Fruit fly (Drosophila melanogaster): Measurements from ENCODE around the gene CG11353.

The CG11353 gene

DNA sequence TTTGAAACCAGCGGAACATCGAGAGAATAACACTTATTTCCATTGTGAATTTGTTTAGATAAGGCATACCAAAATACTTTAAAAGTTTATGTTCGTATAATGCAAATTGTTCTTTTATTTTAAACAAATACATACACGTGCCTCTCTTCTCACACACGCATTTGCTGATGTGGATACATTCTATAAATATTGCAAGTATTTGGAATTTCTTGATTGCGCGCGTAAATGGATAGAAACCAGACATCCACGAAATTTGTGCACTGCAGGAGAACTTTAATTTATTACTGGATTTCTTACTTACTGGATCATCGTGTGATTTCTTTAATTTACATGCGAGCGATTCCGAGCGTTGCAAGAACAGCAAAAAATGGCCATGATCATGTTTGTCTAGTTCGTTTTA lies 11.7 kb downstream of the CG11353 start:
- TF ChIP-seq psq (optimal IDR thresholded peaks at IDR 0.05) (no peak), insv (optimal IDR thresholded peaks at IDR 0.05) (no peak), ttk (optimal IDR thresholded peaks at IDR 0.05) (no peak), h (optimal IDR thresholded peaks at IDR 0.05) (no peak), Myc (optimal IDR thresholded peaks at IDR 0.05) (no peak), Sin3A (optimal IDR thresholded peaks at IDR 0.05) (no peak)

dm6 chr3L:4545138-4545537 lies 12.2 kb downstream of the CG11353 start:
- TF ChIP-seq insv (optimal IDR thresholded peaks at IDR 0.05) (no peak), psq (optimal IDR thresholded peaks at IDR 0.05) (no peak), ttk (optimal IDR thresholded peaks at IDR 0.05) (no peak), Sin3A (optimal IDR thresholded peaks at IDR 0.05) (no peak), Myc (optimal IDR thresholded peaks at IDR 0.05) (no peak), h (optimal IDR thresholded peaks at IDR 0.05) (no peak)

- TF ChIP-seq ttk (optimal IDR thresholded peaks at IDR 0.05), result no peak
- TF ChIP-seq psq (optimal IDR thresholded peaks at IDR 0.05), result no peak
Measured at dm6 chr3L:4545731-4546130, 12.8 kb downstream of the CG11353 start.

DNA sequence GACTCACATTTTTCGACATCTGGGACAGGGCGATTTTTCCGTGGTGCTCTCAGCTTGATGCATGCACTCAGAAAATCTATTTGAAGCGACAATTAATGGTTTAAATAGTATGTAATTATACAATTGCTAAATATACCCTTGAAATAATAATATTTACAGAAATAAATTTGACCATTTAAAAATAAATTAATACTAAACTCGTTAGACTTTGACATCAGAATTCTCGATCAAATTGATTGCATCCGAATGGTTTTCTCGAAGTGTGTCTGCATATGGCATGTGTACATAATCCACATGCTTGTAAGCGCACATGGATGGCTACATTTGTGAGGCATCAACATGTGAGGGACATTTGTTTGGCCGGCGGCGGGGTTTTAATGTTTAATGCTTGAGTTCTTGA lies 13.7 kb downstream of the CG11353 start:
- TF ChIP-seq Sin3A (optimal IDR thresholded peaks at IDR 0.05) (no peak), insv (optimal IDR thresholded peaks at IDR 0.05) (no peak)

DNA sequence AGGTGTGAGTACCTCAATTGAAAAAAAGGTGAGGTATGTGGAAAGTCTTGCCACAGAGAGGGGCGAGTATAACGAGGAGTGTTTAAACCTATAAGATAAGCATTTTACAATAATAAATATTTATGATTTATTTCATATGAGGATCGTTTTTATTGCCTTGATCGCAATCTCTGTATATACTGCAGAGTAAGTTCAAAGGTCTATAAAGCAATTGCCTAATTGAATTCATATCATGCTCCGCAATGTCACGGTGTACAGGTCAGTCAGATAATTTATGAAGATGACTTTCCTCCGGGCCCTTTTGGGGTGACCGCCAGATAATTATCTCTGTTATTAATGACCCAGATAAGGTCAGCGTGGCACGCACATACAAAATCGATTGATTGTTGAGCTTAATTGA lies 15.4 kb downstream of the CG11353 start:
- TF ChIP-seq psq (optimal IDR thresholded peaks at IDR 0.05), result no peak
- TF ChIP-seq Myc (optimal IDR thresholded peaks at IDR 0.05), result no peak
- no peak for TF ChIP-seq h (optimal IDR thresholded peaks at IDR 0.05)
- no peak for TF ChIP-seq ttk (optimal IDR thresholded peaks at IDR 0.05)
- no peak for TF ChIP-seq Sin3A (optimal IDR thresholded peaks at IDR 0.05)
- TF ChIP-seq insv (optimal IDR thresholded peaks at IDR 0.05), result no peak

- TF ChIP-seq h (optimal IDR thresholded peaks at IDR 0.05) (no peak), Myc (optimal IDR thresholded peaks at IDR 0.05) (no peak), psq (optimal IDR thresholded peaks at IDR 0.05) (no peak), ttk (optimal IDR thresholded peaks at IDR 0.05) (no peak), Sin3A (optimal IDR thresholded peaks at IDR 0.05) (no peak), insv (optimal IDR thresholded peaks at IDR 0.05) (no peak)
Measured at dm6 chr3L:4549341-4549740, 16.4 kb downstream of the CG11353 start.

DNA sequence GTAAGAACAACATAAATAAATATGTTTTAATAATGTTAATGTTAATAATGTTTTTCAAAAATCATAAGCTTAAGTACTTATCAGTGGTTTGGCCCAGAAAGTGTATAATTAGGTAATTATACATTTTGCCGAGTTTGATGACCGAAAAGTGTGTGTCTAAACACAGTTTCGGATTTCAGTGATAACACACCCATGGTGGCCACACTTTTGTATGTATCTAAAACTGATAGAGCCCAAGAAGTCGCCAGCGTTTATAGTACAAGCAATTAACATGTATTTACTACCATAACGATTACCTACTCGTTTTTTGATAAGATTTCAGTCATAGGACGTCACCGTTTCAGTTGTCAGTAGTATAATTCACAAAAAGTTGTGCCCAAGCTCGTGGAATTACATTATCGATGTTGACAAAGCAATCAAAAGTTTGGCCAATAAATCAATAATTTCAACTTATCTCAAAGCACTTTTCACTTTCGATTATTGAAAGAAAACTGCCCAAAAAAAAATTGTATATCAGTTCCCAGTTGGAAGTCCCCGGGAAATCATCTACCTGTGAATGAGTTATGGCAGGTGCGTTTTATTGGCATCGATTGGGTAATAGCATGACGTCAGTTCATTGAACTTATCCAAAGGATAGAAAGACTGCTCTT lies 17.3 kb downstream of the CG11353 start:
- no peak for TF ChIP-seq h (optimal IDR thresholded peaks at IDR 0.05)

DNA sequence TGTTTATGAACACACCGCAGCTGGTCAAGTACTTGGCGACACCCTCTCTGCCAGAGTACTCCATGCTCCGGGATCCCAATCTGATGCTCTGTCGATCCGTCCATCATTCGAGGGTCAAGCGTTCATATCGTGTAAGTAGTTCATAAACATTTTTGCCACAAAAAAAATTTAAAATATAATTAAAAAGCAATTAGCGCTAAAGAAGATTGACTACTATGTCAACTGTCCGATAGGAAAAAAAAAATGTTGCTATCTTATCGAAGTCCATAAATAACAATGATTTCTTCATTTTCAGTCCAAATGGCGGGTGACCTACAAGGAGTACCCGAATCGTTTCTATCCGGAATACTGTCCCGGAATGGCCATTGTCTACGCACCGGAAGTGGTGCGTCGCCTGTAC lies 18.8 kb downstream of the CG11353 start:
- TF ChIP-seq Myc (optimal IDR thresholded peaks at IDR 0.05), result no peak
- no peak for TF ChIP-seq Sin3A (optimal IDR thresholded peaks at IDR 0.05)

DNA sequence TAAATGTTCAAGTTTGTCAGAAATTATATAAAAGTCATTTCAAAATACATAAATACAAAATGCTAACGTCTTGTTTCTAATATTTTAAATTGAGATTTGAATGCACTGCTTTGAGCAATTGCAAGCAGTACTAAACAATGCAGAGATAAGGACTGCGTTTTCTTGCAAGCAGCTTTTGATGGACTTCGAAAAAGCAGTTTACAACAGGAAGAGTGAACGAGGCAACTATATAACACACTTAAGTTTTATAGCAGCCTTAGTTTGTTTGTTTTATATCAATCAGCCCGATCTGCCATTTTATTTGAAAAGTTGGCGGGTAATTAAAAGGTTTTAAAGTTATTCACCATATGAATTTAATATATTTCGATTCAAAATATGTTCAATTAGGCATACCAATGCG lies 20.4 kb downstream of the CG11353 start:
- TF ChIP-seq insv (optimal IDR thresholded peaks at IDR 0.05) (no peak), h (optimal IDR thresholded peaks at IDR 0.05) (no peak), ttk (optimal IDR thresholded peaks at IDR 0.05) (no peak), psq (optimal IDR thresholded peaks at IDR 0.05) (no peak), Myc (optimal IDR thresholded peaks at IDR 0.05) (no peak), Sin3A (optimal IDR thresholded peaks at IDR 0.05) (no peak)

DNA sequence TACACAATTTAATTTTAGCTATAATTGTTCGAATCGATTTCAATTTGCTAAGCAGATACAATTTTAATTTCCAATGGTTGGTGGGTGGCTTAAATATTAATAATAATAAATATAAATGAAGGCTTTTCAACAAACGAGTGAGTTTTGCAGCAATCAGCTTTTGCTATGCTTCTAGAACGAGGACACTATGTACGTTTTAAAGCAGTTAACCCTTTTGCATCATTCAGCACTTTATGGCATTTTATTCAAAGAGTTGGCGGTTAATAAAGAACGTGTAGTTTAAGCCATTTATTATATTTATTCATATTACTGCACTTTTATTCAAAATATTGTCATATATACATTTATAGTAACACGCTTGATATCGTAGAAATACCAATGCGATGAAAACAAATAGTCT lies 21.2 kb downstream of the CG11353 start:
- TF ChIP-seq ttk (optimal IDR thresholded peaks at IDR 0.05) (no peak), insv (optimal IDR thresholded peaks at IDR 0.05) (no peak), h (optimal IDR thresholded peaks at IDR 0.05) (no peak), Sin3A (optimal IDR thresholded peaks at IDR 0.05) (no peak), psq (optimal IDR thresholded peaks at IDR 0.05) (no peak), Myc (optimal IDR thresholded peaks at IDR 0.05) (no peak)

dm6 chr3L:4555136-4555535 lies 22.2 kb downstream of the CG11353 start, which contains the start of gene CG33777:
CG33777 (minus strand) TSS chr3L:4555236.
- TF ChIP-seq ttk (optimal IDR thresholded peaks at IDR 0.05) (no peak), Sin3A (optimal IDR thresholded peaks at IDR 0.05) (no peak), h (optimal IDR thresholded peaks at IDR 0.05) (no peak), insv (optimal IDR thresholded peaks at IDR 0.05) (no peak), psq (optimal IDR thresholded peaks at IDR 0.05) (no peak), Myc (optimal IDR thresholded peaks at IDR 0.05) (no peak)

DNA sequence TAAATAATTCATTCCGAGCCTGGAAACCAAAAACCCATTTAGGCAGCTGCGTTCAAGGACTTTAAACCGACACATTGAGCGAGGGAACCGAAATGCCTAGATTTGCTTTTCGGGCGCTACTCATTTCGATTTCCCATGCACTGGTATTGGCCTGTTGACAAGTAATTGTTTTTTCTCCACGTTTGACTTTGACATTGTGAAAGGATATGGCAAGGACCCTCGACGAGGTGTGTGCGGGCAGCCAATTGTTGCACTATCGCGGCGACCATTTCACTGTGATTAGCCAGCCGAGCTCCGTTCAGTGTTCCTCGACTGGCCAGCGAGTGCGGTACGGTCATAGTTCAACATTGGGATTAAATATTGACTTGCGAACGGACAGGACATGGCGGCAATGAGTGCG lies 22.8 kb downstream of the CG11353 start, which contains the start of gene CG42540:
TSS of gene CG42540 (plus strand) at position 301 of the 400 bp plus-strand sequence.
- TF ChIP-seq ttk (optimal IDR thresholded peaks at IDR 0.05), result no peak
- TF ChIP-seq h (optimal IDR thresholded peaks at IDR 0.05), result no peak
- TF ChIP-seq Sin3A (optimal IDR thresholded peaks at IDR 0.05), result no peak
- TF ChIP-seq Myc (optimal IDR thresholded peaks at IDR 0.05), result no peak
- no peak for TF ChIP-seq insv (optimal IDR thresholded peaks at IDR 0.05)
- no peak for TF ChIP-seq psq (optimal IDR thresholded peaks at IDR 0.05)

- TF ChIP-seq insv (optimal IDR thresholded peaks at IDR 0.05), result no peak
- TF ChIP-seq ttk (optimal IDR thresholded peaks at IDR 0.05), result no peak
- no peak for TF ChIP-seq Sin3A (optimal IDR thresholded peaks at IDR 0.05)
- TF ChIP-seq Myc (optimal IDR thresholded peaks at IDR 0.05), result no peak
- no peak for TF ChIP-seq h (optimal IDR thresholded peaks at IDR 0.05)
- no peak for TF ChIP-seq psq (optimal IDR thresholded peaks at IDR 0.05)
Measured at dm6 chr3L:4556831-4557355, 23.9 kb downstream of the CG11353 start.
